Fruit fly (Drosophila melanogaster) whole organism, wandering third instar larva: ENCODE results near the gene tbrd-1.
A peak's percentile ranks its signal among the peaks of the same experiment; 100 is the strongest.

Experiments
- Abd-B ChIP-seq: fragments of >200 bp; optimal IDR thresholded peaks from 2 replicates; lab custom pipeline; 2017; ENCODE audit warnings: missing biosample characterization, missing genetic modification characterization
- CG32264 ChIP-seq: fragments of 200-800 bp; sonication (Bioruptor generic); optimal IDR thresholded peaks from 2 replicates; lab custom pipeline; 2016; ENCODE audit warnings: missing biosample characterization, missing genetic modification characterization
- CG9705 ChIP-seq: fragments of 200-800 bp; sonication (Bioruptor generic); optimal IDR thresholded peaks from 2 replicates; lab custom pipeline; 2018; ENCODE audit warnings: missing biosample characterization, mild to moderate bottlenecking, missing genetic modification characterization
- CrebA ChIP-seq: fragments of 200-800 bp; sonication (Bioruptor generic); optimal IDR thresholded peaks from 2 replicates; lab custom pipeline; 2016; ENCODE audit warnings: missing biosample characterization, mild to moderate bottlenecking, missing genetic modification characterization, borderline replicate concordance
- Dfd ChIP-seq: fragments of >200 bp; optimal IDR thresholded peaks from 2 replicates; lab custom pipeline; 2017; ENCODE audit warnings: missing biosample characterization, missing genetic modification characterization
- Dif ChIP-seq: fragments of 200-275, 200-300 bp; sonication (Bioruptor generic); optimal IDR thresholded peaks from 2 replicates; lab custom pipeline; 2018; ENCODE audit warnings: missing biosample characterization, missing genetic modification characterization; ENCODE audit not compliant: partially characterized antibody
- GATAd ChIP-seq: sonication (Bioruptor generic); optimal IDR thresholded peaks from 2 replicates; lab custom pipeline; 2016; ENCODE audit warnings: missing biosample characterization, missing genetic modification characterization
- HLH106 ChIP-seq: fragments of 200-800 bp; optimal IDR thresholded peaks from 3 replicates; lab custom pipeline; 2019; ENCODE audit warnings: missing biosample characterization, mild to moderate bottlenecking, missing genetic modification characterization, moderate library complexity
- Hnf4 ChIP-seq: fragments of 200-800 bp; sonication (Bioruptor generic); optimal IDR thresholded peaks from 2 replicates; lab custom pipeline; 2016; ENCODE audit warnings: missing biosample characterization, mild to moderate bottlenecking, missing genetic modification characterization
- Hr78 ChIP-seq: fragments of >200 bp; optimal IDR thresholded peaks from 2 replicates; lab custom pipeline; 2017; ENCODE audit warnings: missing biosample characterization, missing genetic modification characterization
- Hr83 ChIP-seq: fragments of 200-300 bp; sonication (Bioruptor generic); optimal IDR thresholded peaks from 2 replicates; lab custom pipeline; 2016; ENCODE audit warnings: missing biosample characterization, mild to moderate bottlenecking, missing genetic modification characterization, moderate library complexity; ENCODE audit not compliant: poor library complexity, severe bottlenecking
- Jra ChIP-seq: sonication (Bioruptor generic); optimal IDR thresholded peaks from 2 replicates; lab custom pipeline; 2016; ENCODE audit warnings: missing biosample characterization, missing genetic modification characterization
- Mio ChIP-seq: sonication (Bioruptor generic); optimal IDR thresholded peaks from 2 replicates; lab custom pipeline; 2016; ENCODE audit warnings: missing biosample characterization, missing genetic modification characterization
- Myc ChIP-seq: fragments of >200 bp; optimal IDR thresholded peaks from 2 replicates; lab custom pipeline; 2017
- N ChIP-seq: fragments of >200 bp; optimal IDR thresholded peaks from 2 replicates; lab custom pipeline; 2018; ENCODE audit warnings: missing biosample characterization, missing external identifiers, missing genetic modification characterization
- OdsH ChIP-seq: fragments of 200-800 bp; sonication (Bioruptor generic); optimal IDR thresholded peaks from 2 replicates; lab custom pipeline; 2016; ENCODE audit warnings: missing biosample characterization, mild to moderate bottlenecking, missing genetic modification characterization
- Rel ChIP-seq, 2 experiments: fragments of 200-800 bp; sonication (Bioruptor generic) in 1 of 2; optimal IDR thresholded peaks; 2 replicates in 1 of 2; 3 replicates in 1 of 2; lab custom pipeline; 2016 to 2019; ENCODE audit warnings: mild to moderate bottlenecking in 2 of 2, missing biosample characterization in 2 of 2, missing genetic modification characterization in 2 of 2, moderate library complexity in 1 of 2
- Sp1 ChIP-seq: fragments of 200-800 bp; sonication (Bioruptor generic); optimal IDR thresholded peaks from 3 replicates; lab custom pipeline; 2019; ENCODE audit warnings: missing biosample characterization, mild to moderate bottlenecking, missing genetic modification characterization, moderate library complexity
- Vsx2 ChIP-seq: fragments of 200-300, 225-300 bp; sonication (Bioruptor generic); optimal IDR thresholded peaks from 2 replicates; lab custom pipeline; 2018; ENCODE audit warnings: missing biosample characterization, missing genetic modification characterization; ENCODE audit not compliant: partially characterized antibody
- br ChIP-seq: fragments of 200-800 bp; sonication (Bioruptor generic); optimal IDR thresholded peaks from 2 replicates; lab custom pipeline; 2016; ENCODE audit warnings: missing biosample characterization, missing genetic modification characterization
- brk ChIP-seq: fragments of 200-800 bp; sonication (Bioruptor generic); optimal IDR thresholded peaks from 2 replicates; lab custom pipeline; 2016; ENCODE audit warnings: missing biosample characterization, mild to moderate bottlenecking, missing genetic modification characterization
- dl ChIP-seq, 2 experiments: fragments of 175-275, 200-275 bp in 1 of 2; fragments of 200-275 bp in 1 of 2; sonication (Bioruptor generic); optimal IDR thresholded peaks; lab custom pipeline; 2018; ENCODE audit warnings: mild to moderate bottlenecking in 2 of 2, missing biosample characterization in 2 of 2, missing genetic modification characterization in 2 of 2, moderate library complexity in 2 of 2; ENCODE audit not compliant: partially characterized antibody in 2 of 2, insufficient read depth in 1 of 2
- dmrt93B ChIP-seq: fragments of 200-800 bp; sonication (Bioruptor generic); optimal IDR thresholded peaks from 2 replicates; lab custom pipeline; 2018; ENCODE audit warnings: missing biosample characterization, mild to moderate bottlenecking, missing genetic modification characterization
- dsf ChIP-seq: sonication (Bioruptor generic); optimal IDR thresholded peaks from 2 replicates; lab custom pipeline; 2016; ENCODE audit warnings: missing biosample characterization, missing genetic modification characterization, borderline replicate concordance
- ey ChIP-seq: fragments of 200-800 bp; sonication (Bioruptor generic); optimal IDR thresholded peaks from 2 replicates; lab custom pipeline; 2016; ENCODE audit warnings: missing biosample characterization, missing genetic modification characterization
- foxo ChIP-seq, 2 experiments: fragments of 200-800 bp; sonication (Bioruptor generic); optimal IDR thresholded peaks; 2 replicates in 1 of 2; 3 replicates in 1 of 2; lab custom pipeline; 2016 to 2017; ENCODE audit warnings: missing biosample characterization in 2 of 2, missing genetic modification characterization in 2 of 2
- fru ChIP-seq: fragments of 200-800 bp; sonication (Bioruptor generic); optimal IDR thresholded peaks from 3 replicates; lab custom pipeline; 2016; ENCODE audit warnings: missing biosample characterization, mild to moderate bottlenecking, missing genetic modification characterization
- h ChIP-seq: fragments of 200-800 bp; sonication (Bioruptor generic); optimal IDR thresholded peaks from 3 replicates; lab custom pipeline; 2016; ENCODE audit warnings: missing biosample characterization, mild to moderate bottlenecking, missing genetic modification characterization
- jim ChIP-seq: fragments of 175-275, 200-325 bp; sonication (Bioruptor generic); optimal IDR thresholded peaks from 2 replicates; lab custom pipeline; 2016; ENCODE audit warnings: missing biosample characterization, mild to moderate bottlenecking, missing genetic modification characterization
- lola ChIP-seq: fragments of >200 bp; optimal IDR thresholded peaks from 2 replicates; lab custom pipeline; 2017; ENCODE audit warnings: missing biosample characterization, missing genetic modification characterization
- pan ChIP-seq: fragments of >200 bp; optimal IDR thresholded peaks from 2 replicates; lab custom pipeline; 2017
- psq ChIP-seq: fragments of 200-800 bp; sonication (Bioruptor generic); optimal IDR thresholded peaks from 3 replicates; lab custom pipeline; 2017; ENCODE audit warnings: missing biosample characterization, mild to moderate bottlenecking, missing genetic modification characterization, moderate library complexity
- rgr ChIP-seq: fragments of 200-800 bp; sonication (Bioruptor generic); optimal IDR thresholded peaks from 3 replicates; lab custom pipeline; 2016; ENCODE audit warnings: missing biosample characterization, mild to moderate bottlenecking, missing genetic modification characterization
- sage ChIP-seq: fragments of 200-800 bp; sonication (Bioruptor generic); optimal IDR thresholded peaks from 2 replicates; lab custom pipeline; 2016; ENCODE audit warnings: missing biosample characterization, mild to moderate bottlenecking, missing genetic modification characterization
- sv ChIP-seq: fragments of 200-800 bp; sonication (Bioruptor generic); optimal IDR thresholded peaks from 3 replicates; lab custom pipeline; 2016; ENCODE audit warnings: missing biosample characterization, missing genetic modification characterization
- tai ChIP-seq: sonication (Bioruptor generic); optimal IDR thresholded peaks from 2 replicates; lab custom pipeline; 2016; ENCODE audit warnings: missing biosample characterization, missing genetic modification characterization
- usp ChIP-seq: fragments of >200 bp; optimal IDR thresholded peaks from 2 replicates; lab custom pipeline; 2017; ENCODE audit warnings: missing biosample characterization, missing genetic modification characterization
- woc ChIP-seq: sonication (Bioruptor generic); optimal IDR thresholded peaks from 2 replicates; lab custom pipeline; 2016; ENCODE audit warnings: missing biosample characterization, mild to moderate bottlenecking, missing genetic modification characterization

The tbrd-1 gene

DNA sequence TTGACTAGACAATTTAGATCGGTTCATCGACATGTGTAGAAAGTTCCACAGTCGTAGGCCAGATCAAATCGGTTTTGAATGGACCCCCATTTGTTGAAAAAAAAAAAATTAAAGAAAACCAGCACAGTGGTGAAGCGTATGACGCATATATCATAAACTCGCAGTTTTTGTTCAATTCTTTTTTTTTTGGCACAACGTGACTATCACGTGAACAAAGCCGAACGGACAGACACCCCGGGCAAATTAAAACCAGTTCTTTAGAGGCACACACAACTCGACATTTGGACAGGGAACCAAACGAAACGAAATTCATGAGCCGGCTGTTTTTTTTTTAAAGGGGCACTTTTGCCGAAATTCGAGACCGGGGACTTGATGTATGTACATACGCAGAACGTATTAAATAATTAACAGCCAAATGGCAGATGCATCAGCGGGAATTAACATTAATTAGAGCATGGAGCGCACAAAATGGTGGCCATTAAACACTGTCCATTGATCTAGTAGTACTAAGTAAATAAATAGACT lies 47.5 kb upstream of the tbrd-1 start:
- TF ChIP-seq dmrt93B (GFP tag; lab: Kevin White, UChicago) (peak; percentile 7), Mio (GFP tag; lab: Kevin White, UChicago) (no peak), foxo (GFP tag; optimal IDR thresholded peaks at IDR 0.05; lab: Kevin White, UChicago) (no peak), dsf (GFP tag; lab: Kevin White, UChicago) (no peak)
- TF ChIP-seq, all 38 proteins: peak for 1

DNA sequence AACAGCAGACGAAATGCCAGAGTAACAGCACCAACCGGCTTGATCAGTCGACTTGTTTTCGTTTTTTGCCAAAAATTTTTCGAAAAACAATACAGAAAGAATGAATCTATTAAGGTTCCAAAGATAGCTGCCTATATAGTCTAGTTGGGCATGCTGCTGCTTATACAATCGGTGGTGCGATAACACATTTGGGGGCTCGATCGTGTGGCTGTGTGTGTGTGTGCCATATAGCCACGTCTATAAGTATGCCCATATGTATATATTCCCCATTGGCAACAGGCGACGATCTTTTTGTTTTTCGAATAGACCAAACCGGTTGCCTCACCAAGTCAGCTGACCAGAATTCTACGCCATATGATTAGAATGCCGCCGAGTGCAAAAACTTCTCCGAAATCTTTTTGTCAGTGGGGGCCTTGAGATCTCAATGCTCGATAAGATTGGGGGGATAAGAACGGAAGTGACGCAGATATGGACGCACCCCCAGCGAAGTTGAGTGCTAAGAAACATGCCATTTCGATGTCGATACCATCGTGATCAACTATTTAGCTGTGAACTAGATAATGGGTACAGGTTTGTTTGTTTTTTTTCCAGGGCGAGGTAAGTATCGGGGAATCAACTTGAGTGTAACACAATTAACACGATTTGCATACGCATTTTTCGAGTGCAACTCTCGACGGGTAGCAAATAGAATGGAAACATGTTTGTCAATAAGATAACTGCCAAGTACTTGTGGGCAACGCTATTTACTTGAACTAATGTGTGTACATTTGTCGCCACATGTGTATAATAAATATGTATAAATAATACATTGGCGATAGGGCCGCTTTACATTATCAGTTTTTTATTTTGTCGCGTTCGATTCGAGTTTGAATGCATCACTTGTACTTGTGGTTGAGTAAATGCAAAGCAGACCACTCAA lies 46.8 kb upstream of the tbrd-1 start:
- no peak for TF ChIP-seq Abd-B (GFP tag; lab: Kevin White, UChicago)
- no peak for TF ChIP-seq HLH106 (tag; lab: Kevin White, UChicago)
- peak; percentile 39 for TF ChIP-seq rgr (GFP tag; lab: Kevin White, UChicago)
- no peak for TF ChIP-seq sage (GFP tag; lab: Kevin White, UChicago)
- TF ChIP-seq pan (lab: Kevin White, UChicago), result no peak
- TF ChIP-seq woc (GFP tag; lab: Kevin White, UChicago), result no peak
- no peak for TF ChIP-seq foxo (GFP tag; optimal IDR thresholded peaks at IDR 0.05; lab: Kevin White, UChicago)
- peak; percentile 26 for TF ChIP-seq dmrt93B (GFP tag; lab: Kevin White, UChicago)
- no peak for TF ChIP-seq br (GFP tag; lab: Kevin White, UChicago)
- TF ChIP-seq Sp1 (GFP tag; lab: Kevin White, UChicago), result no peak
- no peak for TF ChIP-seq Hr78 (GFP tag; lab: Kevin White, UChicago)
- TF ChIP-seq GATAd (GFP tag; lab: Kevin White, UChicago), result no peak
- no peak for TF ChIP-seq dsf (GFP tag; lab: Kevin White, UChicago)
- TF ChIP-seq ey (GFP tag; lab: Kevin White, UChicago), result no peak
- no peak for TF ChIP-seq Mio (GFP tag; lab: Kevin White, UChicago)
- no peak for TF ChIP-seq fru (GFP tag; lab: Kevin White, UChicago)
- no peak for TF ChIP-seq Dfd (GFP tag; lab: Kevin White, UChicago)
- peak; percentile 54 for TF ChIP-seq OdsH (GFP tag; lab: Kevin White, UChicago)
- TF ChIP-seq usp (GFP tag; lab: Kevin White, UChicago), result no peak
- no peak for TF ChIP-seq dl (GFP tag; optimal IDR thresholded peaks at IDR 0.05; lab: Kevin White, UChicago; ENCODE audit: insufficient read depth in 1 of 2, partially characterized antibody in 2 of 2)
- TF ChIP-seq psq (GFP tag; lab: Kevin White, UChicago), result no peak
- TF ChIP-seq lola (GFP tag; lab: Kevin White, UChicago), result no peak
- TF ChIP-seq Myc (lab: Kevin White, UChicago), result no peak
- TF ChIP-seq CrebA (GFP tag; lab: Kevin White, UChicago), result no peak
- TF ChIP-seq N (GFP tag; lab: Kevin White, UChicago), result no peak
- TF ChIP-seq Jra, result peak; percentile 12
- TF ChIP-seq tai (GFP tag; lab: Kevin White, UChicago), result no peak
- peak; percentile 80 for TF ChIP-seq Hr83 (GFP tag; lab: Kevin White, UChicago)
- TF ChIP-seq Rel (GFP tag; optimal IDR thresholded peaks at IDR 0.05; lab: Kevin White, UChicago), result no peak
- TF ChIP-seq Rel (tag; optimal IDR thresholded peaks at IDR 0.05; lab: Kevin White, UChicago), result no peak
- no peak for TF ChIP-seq CG32264
- peak; percentile 32 for TF ChIP-seq h (GFP tag; lab: Kevin White, UChicago)
- TF ChIP-seq jim (GFP tag; lab: Kevin White, UChicago), result no peak
- TF ChIP-seq CG9705 (GFP tag; lab: Kevin White, UChicago), result peak; percentile 11
- TF ChIP-seq Hnf4 (GFP tag; lab: Kevin White, UChicago), result peak; percentile 38
- TF ChIP-seq Vsx2 (GFP tag; lab: Kevin White, UChicago), result no peak
- TF ChIP-seq sv (GFP tag; lab: Kevin White, UChicago), result peak; percentile 71
- TF ChIP-seq brk (GFP tag; lab: Kevin White, UChicago), result no peak
- no peak for TF ChIP-seq Dif (GFP tag; lab: Kevin White, UChicago)
